Fruit fly (Drosophila melanogaster): ENCODE results near the gene CG8001.

CG8001 gene

dm6 chr3L:1798649-1799048 lies 42.7 kb downstream of the CG8001 start, which contains the start of gene Patj (continued):
- TF ChIP-seq Dll (GFP tag; IDR thresholded peaks at IDR 0.05; ENCODE audit: partially characterized antibody) (peak; percentile 52; the same call in 3 of the 4 replicates), amos (GFP tag; IDR thresholded peaks at IDR 0.05; ENCODE audit: partially characterized antibody) (peak; percentile 53; the same call in 1 of the 2 replicates), onecut (GFP tag; IDR thresholded peaks at IDR 0.05) (peak; percentile 17; the same call in 1 of the 2 replicates), CG5180 (GFP tag; optimal IDR thresholded peaks at IDR 0.05) (no peak), CG3065 (GFP tag; optimal IDR thresholded peaks at IDR 0.05) (no peak), MBD-R2 (GFP tag; IDR thresholded peaks at IDR 0.05) (peak; percentile 97), CG9797 (GFP tag; optimal IDR thresholded peaks at IDR 0.05) (peak; percentile 24), Atf6 (GFP tag; IDR thresholded peaks at IDR 0.05) (no peak), CG1792 (GFP tag; optimal IDR thresholded peaks at IDR 0.05) (no peak), CG11085 (GFP tag; IDR thresholded peaks at IDR 0.05) (no peak), CG30431 (GFP tag; optimal IDR thresholded peaks at IDR 0.05) (no peak), CG4707 (GFP tag; optimal IDR thresholded peaks at IDR 0.05) (no peak), CG10267 (tag; optimal IDR thresholded peaks at IDR 0.05) (peak; percentile 2), yki (optimal IDR thresholded peaks at IDR 0.05) (no peak), Dp (GFP tag; optimal IDR thresholded peaks at IDR 0.05) (peak; percentile 69), hbn (GFP tag; IDR thresholded peaks at IDR 0.05; ENCODE audit: partially characterized antibody) (peak; percentile 37; the same call in 1 of the 2 replicates), Sry-δ (GFP tag; optimal IDR thresholded peaks at IDR 0.05) (peak; percentile 48), sd (tag; optimal IDR thresholded peaks at IDR 0.05) (peak; percentile 93), pros (GFP tag; optimal IDR thresholded peaks at IDR 0.05) (no peak), sqz (GFP tag; optimal IDR thresholded peaks at IDR 0.05) (no peak), CG43689 (GFP tag; IDR thresholded peaks at IDR 0.05) (no peak), ase (GFP tag; IDR thresholded peaks at IDR 0.05) (no peak), schlank (tag; optimal IDR thresholded peaks at IDR 0.05) (no peak), CG18011 (GFP tag; optimal IDR thresholded peaks at IDR 0.05) (no peak), D19A (tag; optimal IDR thresholded peaks at IDR 0.05) (no peak), CG3847 (GFP tag; IDR thresholded peaks at IDR 0.05) (peak; percentile 66), unc-4 (GFP tag; IDR thresholded peaks at IDR 0.05; ENCODE audit: partially characterized antibody) (peak; percentile 55), sna (GFP tag; IDR thresholded peaks at IDR 0.05; ENCODE audit: partially characterized antibody) (peak; percentile 50; the same call in 1 of the 2 replicates), CG14667 (GFP tag; IDR thresholded peaks at IDR 0.05) (no peak), CG11247 (GFP tag; IDR thresholded peaks at IDR 0.05) (no peak), grau (tag; optimal IDR thresholded peaks at IDR 0.05) (no peak), lilli (GFP tag; optimal IDR thresholded peaks at IDR 0.05) (no peak), gsb (GFP tag; IDR thresholded peaks at IDR 0.05) (no peak), otp (GFP tag; IDR thresholded peaks at IDR 0.05) (peak; percentile 47), CG13624 (GFP tag; optimal IDR thresholded peaks at IDR 0.05) (no peak), CG3838 (GFP tag; optimal IDR thresholded peaks at IDR 0.05) (no peak), repo (GFP tag; optimal IDR thresholded peaks at IDR 0.05) (no peak), phol (tag; optimal IDR thresholded peaks at IDR 0.05) (peak; percentile 25), CG6813 (GFP tag; optimal IDR thresholded peaks at IDR 0.05) (no peak), MESR4 (GFP tag; optimal IDR thresholded peaks at IDR 0.05) (peak; percentile 80), Elba2 (GFP tag; optimal IDR thresholded peaks at IDR 0.05) (no peak), NFAT (GFP tag; IDR thresholded peaks at IDR 0.05) (no peak), Aef1 (GFP tag; IDR thresholded peaks at IDR 0.05) (no peak), vvl (GFP tag; IDR thresholded peaks at IDR 0.05) (peak; percentile 28), Nf-YC (tag; optimal IDR thresholded peaks at IDR 0.05) (no peak), GATAe (GFP tag; conservative IDR thresholded peaks at IDR 0.05) (no peak)
